Fruit fly (Drosophila melanogaster) whole organism, embryonic: ENCODE data around the gene Cralbp.

Experiments
- Blimp-1 ChIP-seq: fragments of 200-800 bp; sonication (Bioruptor generic); optimal IDR thresholded peaks from 3 replicates; lab custom pipeline; 2018; ENCODE audit warnings: missing biosample characterization, missing genetic modification characterization, mild to moderate bottlenecking, moderate library complexity, missing genetic modification reagents
- BtbVII ChIP-seq: fragments of 200-800 bp; sonication (Bioruptor generic); optimal IDR thresholded peaks from 3 replicates; lab custom pipeline; 2017; ENCODE audit warnings: missing biosample characterization, mild to moderate bottlenecking, missing genetic modification characterization
- C15 ChIP-seq: fragments of 200-800 bp; sonication (Bioruptor generic); IDR thresholded peaks from 3 replicates; pipeline ENCODE4 v1.3.6; 2022; ENCODE audit warnings: missing biosample characterization, missing genetic modification characterization
- CG10321 ChIP-seq: fragments of 200-800 bp; sonication (Bioruptor generic); IDR thresholded peaks from 2 replicates; pipeline ENCODE4 v1.3.6; 2022; ENCODE audit warnings: missing biosample characterization, missing genetic modification characterization
- CG10366 ChIP-seq: fragments of 200-800 bp; sonication (Bioruptor generic); IDR thresholded peaks from 2 replicates; pipeline ENCODE4 v1.3.6; 2022; ENCODE audit warnings: missing biosample characterization, missing genetic modification characterization
- CG10565 ChIP-seq: fragments of 200-800 bp; sonication (Bioruptor generic); optimal IDR thresholded peaks from 3 replicates; lab custom pipeline; 2016; ENCODE audit warnings: missing biosample characterization, mild to moderate bottlenecking, missing genetic modification characterization
- CG11695 ChIP-seq: fragments of 200-800 bp; sonication (Bioruptor generic); IDR thresholded peaks from 3 replicates; pipeline ENCODE4 v1.3.6; 2022; ENCODE audit warnings: missing biosample characterization, missing genetic modification characterization
- CG12071 ChIP-seq: fragments of 200-800 bp; sonication (Bioruptor generic); optimal IDR thresholded peaks from 3 replicates; lab custom pipeline; 2018; ENCODE audit warnings: missing biosample characterization, mild to moderate bottlenecking, missing genetic modification characterization
- CG12219 ChIP-seq: fragments of 200-800 bp; sonication (Bioruptor generic); optimal IDR thresholded peaks from 3 replicates; lab custom pipeline; 2018; ENCODE audit warnings: missing biosample characterization, mild to moderate bottlenecking, missing genetic modification characterization
- CG14860 ChIP-seq: fragments of 200-800 bp; sonication (Bioruptor generic); IDR thresholded peaks from 3 replicates; pipeline ENCODE4 v1.3.6; 2022; ENCODE audit warnings: missing biosample characterization, missing genetic modification characterization; ENCODE audit not compliant: partially characterized antibody
- CG14965 ChIP-seq: fragments of 200-800 bp; sonication (Bioruptor generic); optimal IDR thresholded peaks from 2 replicates; lab custom pipeline; 2016; ENCODE audit warnings: missing biosample characterization, missing genetic modification characterization, borderline replicate concordance
- CG15011 ChIP-seq: fragments of 200-800 bp; sonication (Bioruptor generic); optimal IDR thresholded peaks from 3 replicates; lab custom pipeline; 2018; ENCODE audit warnings: missing biosample characterization, mild to moderate bottlenecking, missing genetic modification characterization
- CG16815 ChIP-seq: fragments of 200-800 bp; sonication (Bioruptor generic); optimal IDR thresholded peaks from 3 replicates; lab custom pipeline; 2017; ENCODE audit warnings: missing biosample characterization, mild to moderate bottlenecking, missing genetic modification characterization
- CG16863 ChIP-seq: fragments of 200-800 bp; sonication (Bioruptor generic); optimal IDR thresholded peaks from 3 replicates; lab custom pipeline; 2016; ENCODE audit warnings: missing biosample characterization, missing genetic modification characterization
- CG18011 ChIP-seq: fragments of 200-800 bp; sonication (Bioruptor generic); optimal IDR thresholded peaks from 2 replicates; lab custom pipeline; 2017; ENCODE audit warnings: missing biosample characterization, missing genetic modification characterization, mild to moderate bottlenecking, moderate library complexity, missing genotype
- CG3163 ChIP-seq: fragments of 200-800 bp; sonication (Bioruptor generic); optimal IDR thresholded peaks from 3 replicates; lab custom pipeline; 2016; ENCODE audit warnings: missing biosample characterization, missing genetic modification characterization
- CG34422 ChIP-seq: fragments of 200-800 bp; sonication (Bioruptor generic); IDR thresholded peaks from 3 replicates; pipeline ENCODE4 v1.3.6; 2022; ENCODE audit warnings: missing biosample characterization, missing genetic modification characterization
- CG3847 ChIP-seq: fragments of 200-800 bp; sonication (Bioruptor generic); IDR thresholded peaks from 2 replicates; pipeline ENCODE4 v1.3.6; 2022; ENCODE audit warnings: missing biosample characterization, missing genetic modification characterization
- CG42726 ChIP-seq: fragments of 200-800 bp; sonication (Bioruptor generic); IDR thresholded peaks from 2 replicates; pipeline ENCODE4 v1.3.6; 2022; ENCODE audit warnings: missing biosample characterization, missing genetic modification characterization; ENCODE audit not compliant: partially characterized antibody
- CG7745 ChIP-seq: fragments of 200-800 bp; sonication (Bioruptor generic); optimal IDR thresholded peaks from 2 replicates; lab custom pipeline; 2018; ENCODE audit warnings: missing biosample characterization, mild to moderate bottlenecking, missing genetic modification characterization, moderate library complexity
- CG9215 ChIP-seq: fragments of 200-800 bp; sonication (Bioruptor generic); IDR thresholded peaks from 2 replicates; pipeline ENCODE4 v1.3.6; 2022; ENCODE audit warnings: missing biosample characterization, missing genetic modification characterization
- D19A ChIP-seq: fragments of 200-800 bp; optimal IDR thresholded peaks from 3 replicates; lab custom pipeline; 2019; ENCODE audit warnings: missing biosample characterization, mild to moderate bottlenecking, missing genetic modification characterization, moderate library complexity
- Elba2 ChIP-seq: fragments of 200-800 bp; sonication (Bioruptor generic); optimal IDR thresholded peaks from 3 replicates; lab custom pipeline; 2016; ENCODE audit warnings: missing biosample characterization, missing genetic modification characterization
- Gsc ChIP-seq: fragments of 200-800 bp; sonication (Bioruptor generic); IDR thresholded peaks from 2 replicates; pipeline ENCODE4 v1.3.6; 2022; ENCODE audit warnings: missing biosample characterization, missing genetic modification characterization
- HHEX ChIP-seq: fragments of 200-800 bp; sonication (Bioruptor generic); optimal IDR thresholded peaks from 3 replicates; lab custom pipeline; 2017; ENCODE audit warnings: missing biosample characterization, mild to moderate bottlenecking, missing genetic modification characterization, missing genetic modification reagents
- Hmr ChIP-seq: fragments of 200-800 bp; sonication (Bioruptor generic); optimal IDR thresholded peaks from 3 replicates; lab custom pipeline; 2017; ENCODE audit warnings: mild to moderate bottlenecking, missing biosample characterization, missing genetic modification reagents, missing genetic modification characterization
- Lpt ChIP-seq: fragments of >200 bp; optimal IDR thresholded peaks from 2 replicates; lab custom pipeline; 2018; ENCODE audit warnings: missing biosample characterization, missing genetic modification characterization
- Meics ChIP-seq: fragments of 200-800 bp; sonication (Bioruptor generic); optimal IDR thresholded peaks from 2 replicates; lab custom pipeline; 2017; ENCODE audit warnings: missing biosample characterization, mild to moderate bottlenecking, missing genetic modification characterization
- NFAT ChIP-seq: fragments of 200-800 bp; sonication (Bioruptor generic); IDR thresholded peaks from 2 replicates; pipeline ENCODE4 v1.3.6; 2022; ENCODE audit warnings: missing biosample characterization, missing genetic modification characterization
- NfI ChIP-seq: fragments of 200-800 bp; sonication (Bioruptor generic); optimal IDR thresholded peaks from 3 replicates; lab custom pipeline; 2018; ENCODE audit warnings: missing biosample characterization, mild to moderate bottlenecking, missing genetic modification characterization, moderate library complexity
- Rfx ChIP-seq: fragments of 200-800 bp; sonication (Bioruptor generic); IDR thresholded peaks from 2 replicates; pipeline ENCODE4 v1.3.6; 2022; ENCODE audit warnings: missing biosample characterization, missing genetic modification characterization
- TFAM ChIP-seq: fragments of 200-800 bp; sonication (Bioruptor generic); optimal IDR thresholded peaks from 2 replicates; lab custom pipeline; 2017; ENCODE audit warnings: missing biosample characterization, missing genetic modification characterization, inconsistent platforms
- Trl ChIP-seq, 3 experiments: fragments of >200 bp in 2 of 3; fragments of 200-800 bp in 1 of 3; sonication (Bioruptor generic) in 1 of 3; optimal IDR thresholded peaks; 2 replicates in 1 of 3; 3 replicates in 2 of 3; lab custom pipeline; 2016 to 2017; ENCODE audit warnings: missing biosample characterization in 1 of 3, missing genetic modification characterization in 1 of 3
- aop ChIP-seq: fragments of 200-800 bp; sonication (Bioruptor generic); IDR thresholded peaks from 2 replicates; pipeline ENCODE4 v1.3.6; 2022; ENCODE audit warnings: missing biosample characterization, missing genetic modification characterization
- ara ChIP-seq: fragments of 200-800 bp; sonication (Bioruptor generic); IDR thresholded peaks from 2 replicates; pipeline ENCODE4 v1.3.6; 2022; ENCODE audit warnings: missing biosample characterization, missing genetic modification characterization
- btn ChIP-seq: fragments of 200-800 bp; sonication (Bioruptor generic); optimal IDR thresholded peaks from 2 replicates; lab custom pipeline; 2016; ENCODE audit warnings: missing biosample characterization, missing genetic modification characterization
- chinmo ChIP-seq: fragments of 200-800 bp; sonication (Bioruptor generic); IDR thresholded peaks from 4 replicates; pipeline ENCODE4 v1.3.6; 2022; ENCODE audit warnings: missing biosample characterization, missing genetic modification characterization; ENCODE audit not compliant: partially characterized antibody
- dati ChIP-seq: fragments of 200-800 bp; sonication (Bioruptor generic); IDR thresholded peaks from 2 replicates; pipeline ENCODE4 v1.3.6; 2022; ENCODE audit warnings: missing biosample characterization, missing genetic modification characterization
- dmrt99B ChIP-seq: fragments of 200-800 bp; sonication (Bioruptor generic); optimal IDR thresholded peaks from 2 replicates; lab custom pipeline; 2018; ENCODE audit warnings: missing biosample characterization, mild to moderate bottlenecking, missing genetic modification characterization, moderate library complexity
- dpn ChIP-seq, 2 experiments: fragments of 200-800 bp; sonication (Bioruptor generic); optimal IDR thresholded peaks; 3 replicates each; lab custom pipeline; 2016; ENCODE audit warnings: missing biosample characterization in 2 of 2, missing genetic modification characterization in 2 of 2
- eyg ChIP-seq: fragments of 200-800 bp; sonication (Bioruptor generic); optimal IDR thresholded peaks from 3 replicates; lab custom pipeline; 2016; ENCODE audit warnings: missing biosample characterization, missing genetic modification characterization
- gce ChIP-seq: fragments of 200-800 bp; sonication (Bioruptor generic); IDR thresholded peaks from 3 replicates; pipeline ENCODE4 v1.3.6; 2022; ENCODE audit warnings: missing biosample characterization, missing genetic modification characterization
- gcm2 ChIP-seq: fragments of 200-800 bp; sonication (Bioruptor generic); optimal IDR thresholded peaks from 2 replicates; lab custom pipeline; 2016; ENCODE audit warnings: missing biosample characterization, missing genetic modification characterization
- ken ChIP-seq: fragments of 200-800 bp; sonication (Bioruptor generic); IDR thresholded peaks from 3 replicates; pipeline ENCODE4 v1.3.6; 2022; ENCODE audit warnings: missing biosample characterization, missing genetic modification characterization
- pum ChIP-seq: fragments of 200-800 bp; sonication (Bioruptor generic); optimal IDR thresholded peaks from 2 replicates; lab custom pipeline; 2016; ENCODE audit warnings: missing biosample characterization, missing genetic modification characterization
- slou ChIP-seq: fragments of 200-800 bp; sonication (Bioruptor generic); optimal IDR thresholded peaks from 3 replicates; lab custom pipeline; 2016; ENCODE audit warnings: missing biosample characterization, missing genetic modification characterization
- slp2 ChIP-seq: fragments of 200-800 bp; sonication (Bioruptor generic); optimal IDR thresholded peaks from 2 replicates; lab custom pipeline; 2016; ENCODE audit warnings: missing biosample characterization, missing genetic modification characterization
- toy ChIP-seq: fragments of 200-800 bp; sonication (Bioruptor generic); IDR thresholded peaks from 2 replicates; pipeline ENCODE4 v1.3.6; 2022; ENCODE audit warnings: missing biosample characterization, missing genetic modification characterization
- tx ChIP-seq: fragments of 200-800 bp; sonication (Bioruptor generic); optimal IDR thresholded peaks from 2 replicates; lab custom pipeline; 2016; ENCODE audit warnings: missing biosample characterization, missing genetic modification characterization
- wek ChIP-seq: fragments of 200-800 bp; sonication (Bioruptor generic); optimal IDR thresholded peaks from 3 replicates; lab custom pipeline; 2018; ENCODE audit warnings: missing biosample characterization, mild to moderate bottlenecking, missing genetic modification characterization, moderate library complexity

Cralbp gene

dm6 chr3L:5807370-5808100, 21.0 kb upstream of the Cralbp start (continued):
- TF ChIP-seq CG14965 (GFP tag; lab: Kevin White, UChicago) (no peak), gce (GFP tag; lab: Robert Waterston, UW) (no peak), CG16815 (GFP tag; lab: Kevin White, UChicago) (no peak), Trl (optimal IDR thresholded peaks at IDR 0.05; lab: Kevin White, UChicago) (no peak), Trl (GFP tag; optimal IDR thresholded peaks at IDR 0.05; lab: Kevin White, UChicago) (no peak), CG11695 (no peak), HHEX (peak; percentile 46), CG15011 (GFP tag; lab: Kevin White, UChicago) (no peak), Hmr (GFP tag; lab: Kevin White, UChicago) (no peak), dati (GFP tag; lab: Robert Waterston, UW) (no peak), Meics (no peak), C15 (GFP tag; lab: Robert Waterston, UW) (0 out of 3 replicates have a peak, but pooled peaks have one; percentile 33), aop (GFP tag; lab: Robert Waterston, UW) (no peak), dpn (GFP tag; optimal IDR thresholded peaks at IDR 0.05; lab: Kevin White, UChicago) (peak in 1 of 2 experiments; percentile 10), CG3163 (no peak), dmrt99B (tag; lab: Kevin White, UChicago) (no peak), CG9215 (GFP tag; lab: Robert Waterston, UW) (no peak), CG18011 (GFP tag; lab: Kevin White, UChicago) (no peak), eyg (GFP tag; lab: Kevin White, UChicago) (no peak), Lpt (GFP tag; lab: Kevin White, UChicago) (no peak), CG42726 (GFP tag; lab: Robert Waterston, UW) (no peak), CG3847 (GFP tag; lab: Robert Waterston, UW) (no peak), tx (GFP tag; lab: Kevin White, UChicago) (no peak), slp2 (GFP tag; lab: Kevin White, UChicago) (no peak), CG14860 (no peak), CG16863 (GFP tag; lab: Kevin White, UChicago) (no peak), chinmo (GFP tag; lab: Robert Waterston, UW) (peak; percentile 45; the same call in 1 of the 4 replicates), slou (GFP tag; lab: Kevin White, UChicago) (no peak), TFAM (GFP tag; lab: Kevin White, UChicago) (no peak), CG7745 (tag; lab: Kevin White, UChicago) (no peak), BtbVII (GFP tag; lab: Kevin White, UChicago) (peak; percentile 5), NFAT (GFP tag; lab: Robert Waterston, UW) (no peak), btn (GFP tag; lab: Kevin White, UChicago) (no peak), Rfx (GFP tag; lab: Robert Waterston, UW) (0 out of 2 replicates have a peak, but pooled peaks have one; percentile 43), CG12071 (GFP tag; lab: Kevin White, UChicago) (peak; percentile 25), pum (GFP tag; lab: Kevin White, UChicago) (no peak), gcm2 (no peak), D19A (tag; lab: Kevin White, UChicago) (no peak), wek (GFP tag; lab: Kevin White, UChicago) (no peak), CG10321 (GFP tag; lab: Robert Waterston, UW) (no peak), CG10565 (GFP tag; lab: Kevin White, UChicago) (no peak), CG34422 (GFP tag; lab: Robert Waterston, UW) (no peak), Gsc (GFP tag; lab: Robert Waterston, UW) (no peak), ara (GFP tag; lab: Robert Waterston, UW) (no peak), Elba2 (GFP tag; lab: Kevin White, UChicago) (no peak), ken (GFP tag; lab: Robert Waterston, UW) (no peak), CG10366 (GFP tag; lab: Robert Waterston, UW) (no peak), NfI (GFP tag; lab: Kevin White, UChicago) (no peak), CG12219 (GFP tag; lab: Kevin White, UChicago) (no peak), toy (GFP tag; lab: Robert Waterston, UW) (no peak), Blimp-1 (GFP tag; lab: Kevin White, UChicago) (no peak)
